1 fruit fly cellular context compared by ENCODE assay signal in the genomic region with DNA sequence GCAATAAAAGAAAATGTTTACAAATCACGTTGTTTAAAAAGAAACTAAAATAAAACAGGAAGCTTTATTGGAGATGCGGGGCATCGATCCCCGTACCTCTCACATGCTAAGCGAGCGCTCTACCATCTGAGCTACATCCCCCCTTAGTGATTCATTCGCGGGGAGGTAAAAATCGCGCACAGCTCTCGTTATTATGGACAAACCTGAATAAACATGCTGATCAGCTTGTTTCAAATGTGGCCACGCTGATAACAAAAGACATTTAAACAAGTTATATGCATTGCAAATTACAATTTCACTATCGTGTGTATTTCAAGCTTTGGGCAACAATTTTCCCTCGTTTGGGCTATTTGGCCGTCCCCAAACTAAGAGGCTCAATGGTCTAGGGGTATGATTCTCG.
TF ChIP-seq lines count a peak whose summit lies in the region.

No protein-coding gene starts in this region.

TF ChIP-seq in whole organism, embryonic, 481 proteins besides CTCF, POLR2A, EP300 and RAD21 (continued from another document):
- TF ChIP-seq gem (tag; optimal IDR thresholded peaks at IDR 0.05; lab: Kevin White, UChicago): no peak
- no peak for TF ChIP-seq CG8089 (GFP tag; optimal IDR thresholded peaks at IDR 0.05; lab: Kevin White, UChicago)
- no peak for TF ChIP-seq br (optimal IDR thresholded peaks at IDR 0.05; lab: Kevin White, UChicago)
- no peak for TF ChIP-seq CG10209 (GFP tag; optimal IDR thresholded peaks at IDR 0.05; lab: Kevin White, UChicago)
- no peak for TF ChIP-seq Hr78 (GFP tag; optimal IDR thresholded peaks at IDR 0.05; lab: Kevin White, UChicago)
- TF ChIP-seq Mrtf (GFP tag; IDR thresholded peaks at IDR 0.05; lab: Robert Waterston, UW): no peak
- TF ChIP-seq sd (tag; optimal IDR thresholded peaks at IDR 0.05; lab: Kevin White, UChicago): peak; percentile 63
- TF ChIP-seq h (optimal IDR thresholded peaks at IDR 0.05; lab: Kevin White, UChicago): no peak
- no peak for TF ChIP-seq sug (tag; optimal IDR thresholded peaks at IDR 0.05; lab: Kevin White, UChicago)
- no peak for TF ChIP-seq Hey (tag; optimal IDR thresholded peaks at IDR 0.05; lab: Kevin White, UChicago)
- TF ChIP-seq fu2 (GFP tag; optimal IDR thresholded peaks at IDR 0.05; lab: Kevin White, UChicago): no peak
TF ChIP-seq in whole organism, embryonic: peak in this region for 35.
